Worm (Caenorhabditis elegans): ENCODE results near the gene set-17.

The set-17 gene

ce11 chrII:8964049-8964448 is 23.8 kb upstream of the set-17 start, which contains the start of gene sftd-3:
Gene sftd-3 (minus strand): TSS chrII:8964149.
- TF ChIP-seq sea-1 (GFP tag; conservative IDR thresholded peaks at IDR 0.05) = no peak
- TF ChIP-seq flt-1 (GFP tag; IDR thresholded peaks at IDR 0.05) = no peak
- TF ChIP-seq tra-4 (tag; optimal IDR thresholded peaks at IDR 0.05) = no peak
- no peak for TF ChIP-seq hmg-4 (GFP tag; optimal IDR thresholded peaks at IDR 0.05)
- TF ChIP-seq tbx-11 (GFP tag; IDR thresholded peaks at IDR 0.05) = no peak
- no peak for TF ChIP-seq tbx-37 (GFP tag; conservative IDR thresholded peaks at IDR 0.05)
- no peak for TF ChIP-seq ets-7 (tag; optimal IDR thresholded peaks at IDR 0.05)
- TF ChIP-seq aly-1 (tag; optimal IDR thresholded peaks at IDR 0.05) = no peak
- no peak for TF ChIP-seq hmbx-1 (tag; optimal IDR thresholded peaks at IDR 0.05)
- no peak for TF ChIP-seq ama-1 (optimal IDR thresholded peaks at IDR 0.05)
- TF ChIP-seq hnd-1 (tag; optimal IDR thresholded peaks at IDR 0.05) = no peak
- no peak for TF ChIP-seq F13C5.2 (tag; optimal IDR thresholded peaks at IDR 0.05)
- TF ChIP-seq scrt-1 (GFP tag; IDR thresholded peaks at IDR 0.05) = no peak
- no peak for TF ChIP-seq ceh-13 (GFP tag; optimal IDR thresholded peaks at IDR 0.05)
- TF ChIP-seq B0310.2 (tag; optimal IDR thresholded peaks at IDR 0.05) = no peak
- TF ChIP-seq pes-1 (GFP tag; IDR thresholded peaks at IDR 0.05) = no peak
- TF ChIP-seq ceh-36 (tag; optimal IDR thresholded peaks at IDR 0.05) = no peak

- TF ChIP-seq tbx-37 (GFP tag; conservative IDR thresholded peaks at IDR 0.05) = no peak
- TF ChIP-seq hmbx-1 (tag; optimal IDR thresholded peaks at IDR 0.05) = no peak
- no peak for TF ChIP-seq aly-1 (tag; optimal IDR thresholded peaks at IDR 0.05)
- no peak for TF ChIP-seq tbx-11 (GFP tag; IDR thresholded peaks at IDR 0.05)
- TF ChIP-seq pes-1 (GFP tag; IDR thresholded peaks at IDR 0.05) = no peak
- TF ChIP-seq ceh-36 (tag; optimal IDR thresholded peaks at IDR 0.05) = no peak
- TF ChIP-seq ceh-13 (GFP tag; optimal IDR thresholded peaks at IDR 0.05) = no peak
- no peak for TF ChIP-seq hmg-4 (GFP tag; optimal IDR thresholded peaks at IDR 0.05)
- TF ChIP-seq F13C5.2 (tag; optimal IDR thresholded peaks at IDR 0.05) = no peak
These were observed 21.9 kb upstream of the set-17 start for ce11 chrII:8962206-8962605.

- TF ChIP-seq hmbx-1 (tag; optimal IDR thresholded peaks at IDR 0.05) = no peak
- no peak for TF ChIP-seq ceh-36 (tag; optimal IDR thresholded peaks at IDR 0.05)
- no peak for TF ChIP-seq sea-1 (GFP tag; conservative IDR thresholded peaks at IDR 0.05)
- no peak for TF ChIP-seq ceh-13 (GFP tag; optimal IDR thresholded peaks at IDR 0.05)
- no peak for TF ChIP-seq tbx-11 (GFP tag; IDR thresholded peaks at IDR 0.05)
- no peak for TF ChIP-seq F13C5.2 (tag; optimal IDR thresholded peaks at IDR 0.05)
- no peak for TF ChIP-seq flt-1 (GFP tag; IDR thresholded peaks at IDR 0.05)
- no peak for TF ChIP-seq B0310.2 (tag; optimal IDR thresholded peaks at IDR 0.05)
These were observed 21.2 kb upstream of the set-17 start for ce11 chrII:8961450-8961849.

- TF ChIP-seq B0310.2 (tag; optimal IDR thresholded peaks at IDR 0.05) = no peak
These were observed 20.1 kb upstream of the set-17 start, which contains the start of gene cal-2 for ce11 chrII:8960414-8960813. Gene cal-2 (plus strand): TSS chrII:8960714.

- no peak for TF ChIP-seq scrt-1 (GFP tag; IDR thresholded peaks at IDR 0.05)
- no peak for TF ChIP-seq hnd-1 (tag; optimal IDR thresholded peaks at IDR 0.05)
- no peak for TF ChIP-seq hmbx-1 (tag; optimal IDR thresholded peaks at IDR 0.05)
- TF ChIP-seq aly-1 (tag; optimal IDR thresholded peaks at IDR 0.05) = no peak
- no peak for TF ChIP-seq ceh-13 (GFP tag; optimal IDR thresholded peaks at IDR 0.05)
- TF ChIP-seq pes-1 (GFP tag; IDR thresholded peaks at IDR 0.05) = no peak
- TF ChIP-seq B0310.2 (tag; optimal IDR thresholded peaks at IDR 0.05) = no peak
- TF ChIP-seq ceh-36 (tag; optimal IDR thresholded peaks at IDR 0.05) = no peak
- no peak for TF ChIP-seq F13C5.2 (tag; optimal IDR thresholded peaks at IDR 0.05)
- TF ChIP-seq flt-1 (GFP tag; IDR thresholded peaks at IDR 0.05) = no peak
- no peak for TF ChIP-seq tbx-37 (GFP tag; conservative IDR thresholded peaks at IDR 0.05)
- TF ChIP-seq hmg-4 (GFP tag; optimal IDR thresholded peaks at IDR 0.05) = no peak
These were observed 18.8 kb upstream of the set-17 start for ce11 chrII:8959081-8959480.

- TF ChIP-seq ama-1 (optimal IDR thresholded peaks at IDR 0.05) (no peak), tra-4 (tag; optimal IDR thresholded peaks at IDR 0.05) (no peak), pes-1 (GFP tag; IDR thresholded peaks at IDR 0.05) (no peak), B0310.2 (tag; optimal IDR thresholded peaks at IDR 0.05) (no peak), tbx-37 (GFP tag; conservative IDR thresholded peaks at IDR 0.05) (no peak), hmg-4 (GFP tag; optimal IDR thresholded peaks at IDR 0.05) (no peak), F13C5.2 (tag; optimal IDR thresholded peaks at IDR 0.05) (no peak)
These were observed 16.6 kb upstream of the set-17 start for ce11 chrII:8956896-8957295.

- TF ChIP-seq B0310.2 (tag; optimal IDR thresholded peaks at IDR 0.05) (no peak), ceh-13 (GFP tag; optimal IDR thresholded peaks at IDR 0.05) (no peak), hnd-1 (tag; optimal IDR thresholded peaks at IDR 0.05) (no peak), hmbx-1 (tag; optimal IDR thresholded peaks at IDR 0.05) (no peak), flt-1 (GFP tag; IDR thresholded peaks at IDR 0.05) (no peak), tbx-11 (GFP tag; IDR thresholded peaks at IDR 0.05) (no peak), ama-1 (optimal IDR thresholded peaks at IDR 0.05) (no peak)
These were observed 13.4 kb upstream of the set-17 start for ce11 chrII:8953703-8954102.

- TF ChIP-seq sea-1 (GFP tag; conservative IDR thresholded peaks at IDR 0.05) (no peak), scrt-1 (GFP tag; IDR thresholded peaks at IDR 0.05) (no peak), ceh-13 (GFP tag; optimal IDR thresholded peaks at IDR 0.05) (no peak), hmbx-1 (tag; optimal IDR thresholded peaks at IDR 0.05) (no peak), tra-4 (tag; optimal IDR thresholded peaks at IDR 0.05) (no peak), ceh-36 (tag; optimal IDR thresholded peaks at IDR 0.05) (no peak), ets-7 (tag; optimal IDR thresholded peaks at IDR 0.05) (no peak)
These were observed 11.0 kb upstream of the set-17 start for ce11 chrII:8951270-8951669.

- TF ChIP-seq tbx-37 (GFP tag; conservative IDR thresholded peaks at IDR 0.05) (no peak), tra-4 (tag; optimal IDR thresholded peaks at IDR 0.05) (no peak), hmbx-1 (tag; optimal IDR thresholded peaks at IDR 0.05) (no peak), pes-1 (GFP tag; IDR thresholded peaks at IDR 0.05) (no peak), flt-1 (GFP tag; IDR thresholded peaks at IDR 0.05) (no peak), aly-1 (tag; optimal IDR thresholded peaks at IDR 0.05) (no peak), hnd-1 (tag; optimal IDR thresholded peaks at IDR 0.05) (no peak), ceh-36 (tag; optimal IDR thresholded peaks at IDR 0.05) (no peak), F13C5.2 (tag; optimal IDR thresholded peaks at IDR 0.05) (no peak), scrt-1 (GFP tag; IDR thresholded peaks at IDR 0.05) (no peak), sea-1 (GFP tag; conservative IDR thresholded peaks at IDR 0.05) (no peak), B0310.2 (tag; optimal IDR thresholded peaks at IDR 0.05) (no peak), tbx-11 (GFP tag; IDR thresholded peaks at IDR 0.05) (no peak)
These were observed 8.4 kb upstream of the set-17 start for ce11 chrII:8948640-8949039.

Measured in whole organism, early embryonic.